Fruit fly (Drosophila melanogaster): ENCODE data around the gene CG12362.

- TF ChIP-seq Myc (optimal IDR thresholded peaks at IDR 0.05) (no peak), Sin3A (optimal IDR thresholded peaks at IDR 0.05) (no peak), insv (optimal IDR thresholded peaks at IDR 0.05) (no peak), psq (optimal IDR thresholded peaks at IDR 0.05) (no peak), h (optimal IDR thresholded peaks at IDR 0.05) (no peak)
Observed at dm6 chr3L:10370261-10370921, 42.2 kb upstream of the CG12362 start.
